Fruit fly (Drosophila melanogaster): Measurements from ENCODE around the gene RfC38.

DNA sequence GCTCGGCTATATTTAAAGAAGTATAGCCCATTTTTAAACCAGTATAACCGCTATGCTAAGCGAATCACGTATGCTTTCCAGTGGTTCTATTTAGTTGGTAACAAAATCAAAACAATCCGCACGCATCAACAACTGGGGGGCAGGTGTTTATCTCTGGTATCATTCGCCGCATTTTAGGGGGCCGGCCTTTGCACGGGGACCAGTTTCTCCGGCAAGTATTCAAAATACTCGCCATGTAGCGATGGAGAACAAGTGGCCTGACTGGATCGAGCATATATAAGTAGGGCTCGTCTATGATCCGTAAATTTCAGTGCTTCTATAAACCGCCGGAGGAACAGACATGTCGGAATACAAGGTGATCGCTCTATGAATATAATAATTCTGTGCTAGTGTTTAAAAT is 5.6 kb upstream of the RfC38 start, which contains the start of gene hgo:
- no peak for TF ChIP-seq Hand (GFP tag; optimal IDR thresholded peaks at IDR 0.05)
- TF ChIP-seq CG31441 (GFP tag; IDR thresholded peaks at IDR 0.05) = no peak
- TF ChIP-seq mld (GFP tag; IDR thresholded peaks at IDR 0.05; ENCODE audit: partially characterized antibody) = no peak
- TF ChIP-seq CG12659 (GFP tag; optimal IDR thresholded peaks at IDR 0.05) = no peak
- no peak for TF ChIP-seq TFAM (GFP tag; optimal IDR thresholded peaks at IDR 0.05)
- TF ChIP-seq unpg (GFP tag; optimal IDR thresholded peaks at IDR 0.05) = no peak
- TF ChIP-seq jigr1 (GFP tag; IDR thresholded peaks at IDR 0.05) = no peak
